Worm (Caenorhabditis elegans) whole organism, late embryonic: Measurements from ENCODE around the gene ubh-3.

Experiments used
- C08G9.2 ChIP-seq: sonication (generic microtip); optimal IDR thresholded peaks from 2 replicates; lab custom pipeline; 2016; ENCODE audit warnings: mild to moderate bottlenecking, missing genetic modification characterization, moderate library complexity, missing compliant biosample characterization
- C38D4.7 ChIP-seq: fragments of 200-800 bp; sonication (Bioruptor generic); optimal IDR thresholded peaks from 2 replicates; lab custom pipeline; 2018; ENCODE audit warnings: mild to moderate bottlenecking, missing genetic modification characterization, moderate library complexity, missing compliant biosample characterization
- K02D7.2 ChIP-seq: sonication (generic microtip); optimal IDR thresholded peaks from 2 replicates; lab custom pipeline; 2017; ENCODE audit warnings: mild to moderate bottlenecking, missing genetic modification characterization, missing compliant biosample characterization
- K09A11.1 ChIP-seq: sonication (generic microtip); optimal IDR thresholded peaks from 2 replicates; lab custom pipeline; 2017; ENCODE audit warnings: antibody characterized with exemption, mild to moderate bottlenecking, missing genetic modification characterization, missing compliant biosample characterization; ENCODE audit not compliant: insufficient read depth
- T23F11.4 ChIP-seq: fragments of 200-800 bp; sonication (Bioruptor generic); optimal IDR thresholded peaks from 2 replicates; lab custom pipeline; 2018; ENCODE audit warnings: mild to moderate bottlenecking, missing genetic modification characterization, missing compliant biosample characterization
- Y22D7AL.16 ChIP-seq: sonication (generic microtip); optimal IDR thresholded peaks from 2 replicates; lab custom pipeline; 2016; ENCODE audit warnings: missing genetic modification characterization, missing compliant biosample characterization
- ahr-1 ChIP-seq: sonication (generic microtip); optimal IDR thresholded peaks from 2 replicates; lab custom pipeline; 2016; ENCODE audit warnings: missing genetic modification characterization, missing compliant biosample characterization
- ceh-14 ChIP-seq: sonication (generic microtip); optimal IDR thresholded peaks from 2 replicates; lab custom pipeline; 2016; ENCODE audit warnings: missing genotype, missing genetic modification characterization, missing compliant biosample characterization
- ceh-18 ChIP-seq: sonication (generic microtip); optimal IDR thresholded peaks from 2 replicates; lab custom pipeline; 2016; ENCODE audit warnings: missing genetic modification characterization, missing compliant biosample characterization
- ceh-19 ChIP-seq: fragments of 200-800 bp; sonication (Bioruptor generic); optimal IDR thresholded peaks from 2 replicates; lab custom pipeline; 2018; ENCODE audit warnings: mild to moderate bottlenecking, missing genetic modification characterization, missing compliant biosample characterization
- ceh-2 ChIP-seq: sonication (generic microtip); optimal IDR thresholded peaks from 2 replicates; lab custom pipeline; 2016; ENCODE audit warnings: missing genotype, missing genetic modification characterization, missing compliant biosample characterization
- ceh-30 ChIP-seq: fragments of 150-350 bp; optimal IDR thresholded peaks from 2 replicates; lab custom pipeline; 2014; ENCODE audit warnings: missing biosample characterization, missing genetic modification characterization
- ceh-31 ChIP-seq: sonication (generic microtip); optimal IDR thresholded peaks from 2 replicates; lab custom pipeline; 2016; ENCODE audit warnings: missing genetic modification characterization, missing compliant biosample characterization
- ceh-34 ChIP-seq: sonication (generic microtip); optimal IDR thresholded peaks from 2 replicates; lab custom pipeline; 2016; ENCODE audit warnings: mild to moderate bottlenecking, missing genetic modification characterization, missing compliant biosample characterization
- ceh-48 ChIP-seq: sonication (generic microtip); optimal IDR thresholded peaks from 2 replicates; lab custom pipeline; 2016; ENCODE audit warnings: missing genetic modification characterization, inconsistent platforms, missing compliant biosample characterization
- ceh-9 ChIP-seq: sonication (generic microtip); optimal IDR thresholded peaks from 2 replicates; lab custom pipeline; 2016; ENCODE audit warnings: mild to moderate bottlenecking, missing genetic modification characterization, inconsistent platforms, missing compliant biosample characterization
- dmd-4 ChIP-seq: sonication (generic microtip); optimal IDR thresholded peaks from 2 replicates; lab custom pipeline; 2016; ENCODE audit warnings: borderline replicate concordance, missing genetic modification characterization, missing compliant biosample characterization
- dve-1 ChIP-seq: sonication (generic microtip); optimal IDR thresholded peaks from 2 replicates; lab custom pipeline; 2017; ENCODE audit warnings: antibody characterized with exemption, mild to moderate bottlenecking, missing genetic modification characterization, missing compliant biosample characterization
- elt-2 ChIP-seq: sonication (generic microtip); optimal IDR thresholded peaks from 2 replicates; lab custom pipeline; 2016; ENCODE audit warnings: missing genetic modification reagents, missing genetic modification characterization, missing compliant biosample characterization
- elt-4 ChIP-seq: sonication (generic microtip); optimal IDR thresholded peaks from 2 replicates; lab custom pipeline; 2016; ENCODE audit warnings: missing genetic modification characterization, missing compliant biosample characterization
- eyg-1 ChIP-seq: sonication (generic microtip); optimal IDR thresholded peaks from 2 replicates; lab custom pipeline; 2016; ENCODE audit warnings: missing genotype, missing genetic modification characterization, missing compliant biosample characterization
- hlh-13 ChIP-seq: fragments of 200-800 bp; sonication (Bioruptor generic); optimal IDR thresholded peaks from 2 replicates; lab custom pipeline; 2018; ENCODE audit warnings: mild to moderate bottlenecking, missing genetic modification characterization, missing compliant biosample characterization
- hlh-15 ChIP-seq: sonication (generic microtip); optimal IDR thresholded peaks from 2 replicates; lab custom pipeline; 2016; ENCODE audit warnings: missing genetic modification characterization, missing compliant biosample characterization
- mec-3 ChIP-seq: sonication (generic microtip); optimal IDR thresholded peaks from 2 replicates; lab custom pipeline; 2016; ENCODE audit warnings: borderline replicate concordance, missing genetic modification characterization, missing compliant biosample characterization
- nfya-1 ChIP-seq: sonication (generic microtip); optimal IDR thresholded peaks from 2 replicates; lab custom pipeline; 2017; ENCODE audit warnings: missing genetic modification characterization, mild to moderate bottlenecking, missing compliant biosample characterization, antibody characterized with exemption, moderate library complexity
- nhr-11 ChIP-seq: fragments of 150-350 bp; optimal IDR thresholded peaks from 2 replicates; lab custom pipeline; 2014; ENCODE audit warnings: missing biosample characterization, missing genetic modification characterization
- nhr-232 ChIP-seq: sonication (generic microtip); optimal IDR thresholded peaks from 2 replicates; lab custom pipeline; 2016; ENCODE audit warnings: missing genetic modification characterization, missing compliant biosample characterization
- pag-3 ChIP-seq: sonication (generic microtip); optimal IDR thresholded peaks from 2 replicates; lab custom pipeline; 2016; ENCODE audit warnings: missing compliant biosample characterization, missing genetic modification characterization, borderline replicate concordance
- pax-1 ChIP-seq: fragments of 150-350 bp; optimal IDR thresholded peaks from 2 replicates; lab custom pipeline; 2014; ENCODE audit warnings: missing biosample characterization, missing genetic modification characterization
- pha-4 ChIP-seq: fragments of 150-350 bp; optimal IDR thresholded peaks from 2 replicates; lab custom pipeline; 2018; ENCODE audit warnings: missing biosample characterization, missing genetic modification reagents, missing genetic modification characterization
- pros-1 ChIP-seq: fragments of 150-350 bp; optimal IDR thresholded peaks from 2 replicates; lab custom pipeline; 2014; ENCODE audit warnings: missing biosample characterization, missing genetic modification reagents, missing genetic modification characterization
- ref-2 ChIP-seq: sonication (generic microtip); optimal IDR thresholded peaks from 2 replicates; lab custom pipeline; 2016; ENCODE audit warnings: missing genetic modification characterization, missing compliant biosample characterization
- sox-2 ChIP-seq: fragments of 200-800 bp; sonication (Bioruptor generic); IDR thresholded peaks from 2 replicates; pipeline ENCODE4 v1.3.6; 2022; ENCODE audit warnings: missing genetic modification reagents, missing genetic modification characterization, missing compliant biosample characterization
- sox-4 ChIP-seq: sonication (generic microtip); optimal IDR thresholded peaks from 2 replicates; lab custom pipeline; 2017; ENCODE audit warnings: mild to moderate bottlenecking, missing genetic modification characterization, inconsistent platforms, missing compliant biosample characterization
- tbx-7 ChIP-seq: sonication (generic microtip); optimal IDR thresholded peaks from 2 replicates; lab custom pipeline; 2016; ENCODE audit warnings: missing genotype, missing genetic modification characterization, missing compliant biosample characterization
- ttx-3 ChIP-seq: sonication (generic microtip); optimal IDR thresholded peaks from 2 replicates; lab custom pipeline; 2016; ENCODE audit warnings: missing genetic modification reagents, missing genetic modification characterization, missing compliant biosample characterization
- unc-3 ChIP-seq, 2 experiments: fragments of 200-800 bp in 1 of 2; sonication (Bioruptor generic) in 1 of 2; sonication (generic microtip) in 1 of 2; conservative IDR thresholded peaks in 1 of 2; optimal IDR thresholded peaks in 1 of 2; 2 replicates each; pipeline versions ENCODE4 v1.3.6 to Lab custom; 2016 to 2022; ENCODE audit warnings: missing compliant biosample characterization in 2 of 2, missing genetic modification characterization in 2 of 2, missing genetic modification reagents in 1 of 2
- unc-42 ChIP-seq: sonication (generic microtip); optimal IDR thresholded peaks from 2 replicates; lab custom pipeline; 2016; ENCODE audit warnings: missing genotype, missing genetic modification characterization, missing compliant biosample characterization
- zip-5 ChIP-seq: sonication (generic microtip); optimal IDR thresholded peaks from 2 replicates; lab custom pipeline; 2016; ENCODE audit warnings: missing genetic modification characterization, missing compliant biosample characterization

ubh-3 gene

DNA sequence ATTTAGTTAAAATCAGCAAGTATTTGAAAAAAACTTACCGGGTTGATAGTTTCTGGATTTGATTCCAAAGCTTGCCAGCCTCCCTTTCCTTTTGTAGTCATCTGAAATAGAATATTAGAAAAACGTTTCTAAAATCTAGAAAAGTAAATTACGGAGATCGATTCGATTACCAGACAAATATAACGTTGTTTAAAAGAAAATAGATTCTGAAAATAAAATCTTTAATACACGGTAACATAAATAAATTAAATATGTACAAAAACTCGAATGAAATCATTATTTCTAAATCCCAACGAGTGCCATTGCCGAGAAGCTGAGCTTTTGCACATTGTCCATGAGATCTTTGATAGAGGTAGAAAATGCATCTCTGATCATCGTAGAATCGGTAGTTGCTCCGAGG lies at the start of gene ubh-3:
Gene ubh-3, minus strand, starts transcription at position 101 of the 400 bp plus-strand sequence.
- TF ChIP-seq zip-5 (tag; lab: Kevin White, UChicago), result no peak
- TF ChIP-seq ahr-1, result no peak
- TF ChIP-seq eyg-1 (tag; lab: Kevin White, UChicago), result no peak
- no peak for TF ChIP-seq nhr-11
- no peak for TF ChIP-seq ceh-14 (tag; lab: Kevin White, UChicago)
- TF ChIP-seq pax-1 (tag; lab: Kevin White, UChicago), result no peak
- no peak for TF ChIP-seq ceh-18
- TF ChIP-seq unc-42 (tag; lab: Kevin White, UChicago), result no peak
- no peak for TF ChIP-seq C38D4.7 (GFP tag; lab: Kevin White, UChicago)
- TF ChIP-seq ceh-9 (tag; lab: Kevin White, UChicago), result no peak
- TF ChIP-seq elt-2 (tag; lab: Kevin White, UChicago), result no peak
- TF ChIP-seq pag-3 (tag; lab: Kevin White, UChicago), result no peak
- TF ChIP-seq elt-4 (tag; lab: Kevin White, UChicago), result no peak

- no peak for TF ChIP-seq dve-1 (tag; lab: Kevin White, UChicago)
- no peak for TF ChIP-seq tbx-7 (tag; lab: Kevin White, UChicago)
- TF ChIP-seq K09A11.1 (tag; lab: Kevin White, UChicago), result no peak
- no peak for TF ChIP-seq unc-3 (GFP tag; conservative IDR thresholded peaks at IDR 0.05; lab: Robert Waterston, UW)
- TF ChIP-seq unc-3 (tag; optimal IDR thresholded peaks at IDR 0.05; lab: Kevin White, UChicago), result no peak
- TF ChIP-seq nhr-232 (tag; lab: Kevin White, UChicago), result no peak
- no peak for TF ChIP-seq nfya-1 (tag; lab: Kevin White, UChicago)
- TF ChIP-seq ceh-19 (GFP tag; lab: Kevin White, UChicago), result no peak
- TF ChIP-seq ceh-31 (tag; lab: Kevin White, UChicago), result no peak
- no peak for TF ChIP-seq C08G9.2 (tag; lab: Kevin White, UChicago)
- no peak for TF ChIP-seq elt-4 (tag; lab: Kevin White, UChicago)
- TF ChIP-seq T23F11.4, result no peak
- no peak for TF ChIP-seq ttx-3
- TF ChIP-seq hlh-15 (tag; lab: Kevin White, UChicago), result no peak
- TF ChIP-seq ceh-9 (tag; lab: Kevin White, UChicago), result no peak
- no peak for TF ChIP-seq mec-3 (tag; lab: Kevin White, UChicago)
These were observed 49.5 kb upstream of the ubh-3 start, which contains the start of gene spp-20 for ce11 chrV:6558103-6558502. Gene spp-20 (minus strand): TSS chrV:6558203.

DNA sequence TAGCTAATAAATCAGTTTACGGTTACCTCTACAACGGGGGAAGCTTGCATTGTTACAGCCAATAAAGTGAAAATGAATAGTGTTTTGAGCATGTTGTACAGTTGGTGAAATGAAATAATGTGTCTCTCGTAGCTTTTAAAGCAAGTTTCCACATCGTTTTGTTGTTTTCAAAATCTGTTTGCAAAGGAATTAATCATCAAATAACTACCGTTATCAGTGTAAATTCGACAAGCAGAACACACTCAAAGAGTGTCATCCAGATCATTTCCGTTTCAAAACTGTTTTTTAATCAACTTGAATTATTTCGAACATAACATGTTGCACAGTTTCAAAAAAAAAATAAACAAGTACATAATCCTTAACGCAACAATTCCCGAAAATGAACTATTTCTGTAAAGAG lies 48.4 kb upstream of the ubh-3 start, which contains the start of gene spp-27:
Gene spp-27, minus strand, starts transcription at position 101 of the 400 bp plus-strand sequence.
- TF ChIP-seq nfya-1 (tag; lab: Kevin White, UChicago), result no peak
- TF ChIP-seq pros-1, result no peak
- TF ChIP-seq dmd-4 (tag; lab: Kevin White, UChicago), result no peak
- TF ChIP-seq pha-4 (tag; lab: Kevin White, UChicago), result no peak
- TF ChIP-seq K02D7.2 (tag; lab: Kevin White, UChicago), result no peak
- no peak for TF ChIP-seq ref-2 (tag; lab: Kevin White, UChicago)
- TF ChIP-seq dve-1 (tag; lab: Kevin White, UChicago), result no peak
- no peak for TF ChIP-seq hlh-13 (GFP tag; lab: Kevin White, UChicago)
- no peak for TF ChIP-seq pag-3 (tag; lab: Kevin White, UChicago)
- TF ChIP-seq nhr-232 (tag; lab: Kevin White, UChicago), result no peak
- TF ChIP-seq Y22D7AL.16, result no peak
- no peak for TF ChIP-seq ceh-30 (tag; lab: Kevin White, UChicago)
- no peak for TF ChIP-seq sox-4 (tag; lab: Kevin White, UChicago)
- TF ChIP-seq pax-1 (tag; lab: Kevin White, UChicago), result no peak
- TF ChIP-seq ceh-48 (tag; lab: Kevin White, UChicago), result no peak
- TF ChIP-seq ceh-34 (tag; lab: Kevin White, UChicago), result no peak
- no peak for TF ChIP-seq sox-2 (GFP tag; lab: Robert Waterston, UW)
- TF ChIP-seq ceh-2, result no peak
- TF ChIP-seq ceh-31 (tag; lab: Kevin White, UChicago), result no peak
- TF ChIP-seq, all 69 proteins: peak for 0
